Fruit fly (Drosophila melanogaster): ENCODE results near the gene CG3308.

CG3308 gene

DNA sequence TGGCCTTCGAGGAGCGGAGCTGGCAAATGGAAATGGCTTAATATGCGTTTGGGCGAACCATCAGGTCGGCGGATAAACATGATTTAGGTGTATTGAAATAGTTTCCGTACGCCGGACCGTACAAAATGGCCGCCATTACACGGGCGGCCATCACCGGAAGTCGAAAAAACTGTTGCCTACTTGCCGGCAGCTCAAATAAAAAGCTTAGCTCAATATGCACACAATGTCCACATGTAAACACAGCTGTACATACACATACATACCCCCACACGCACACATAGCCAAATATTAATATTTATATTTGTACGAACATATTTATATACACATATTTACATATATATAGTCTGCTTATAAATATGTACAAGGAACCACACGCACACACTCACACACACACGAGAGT lies 10.4 kb downstream of the CG3308 start (continued):
- TF ChIP-seq CG2678 (tag; optimal IDR thresholded peaks at IDR 0.05), result peak; percentile 13
- no peak for TF ChIP-seq CG4854 (GFP tag; optimal IDR thresholded peaks at IDR 0.05)
- no peak for TF ChIP-seq tap (tag; optimal IDR thresholded peaks at IDR 0.05)
- no peak for TF ChIP-seq Sry-δ (GFP tag; optimal IDR thresholded peaks at IDR 0.05)
- TF ChIP-seq bcd (GFP tag; optimal IDR thresholded peaks at IDR 0.05), result peak; percentile 26
- TF ChIP-seq Fer1 (GFP tag; optimal IDR thresholded peaks at IDR 0.05), result peak; percentile 14
- no peak for TF ChIP-seq Abd-B (GFP tag; optimal IDR thresholded peaks at IDR 0.05)
- no peak for TF ChIP-seq kni (GFP tag; optimal IDR thresholded peaks at IDR 0.05)
- no peak for TF ChIP-seq Dad (GFP tag; optimal IDR thresholded peaks at IDR 0.05)
- TF ChIP-seq CrebB (tag; optimal IDR thresholded peaks at IDR 0.05), result no peak
- no peak for TF ChIP-seq Antp (GFP tag; optimal IDR thresholded peaks at IDR 0.05)
- no peak; the same call in 2 of the 3 replicates for TF ChIP-seq Dbx (GFP tag; IDR thresholded peaks at IDR 0.05)
- no peak for TF ChIP-seq CG8281 (tag; optimal IDR thresholded peaks at IDR 0.05)
- TF ChIP-seq CG10565 (GFP tag; optimal IDR thresholded peaks at IDR 0.05), result no peak
- peak; percentile 15 for TF ChIP-seq scrt (GFP tag; optimal IDR thresholded peaks at IDR 0.05)
- peak; percentile 30; the same call in 1 of the 2 replicates for TF ChIP-seq CG11085 (GFP tag; IDR thresholded peaks at IDR 0.05)
- no peak for TF ChIP-seq crc (GFP tag; optimal IDR thresholded peaks at IDR 0.05)
- no peak for TF ChIP-seq lov (optimal IDR thresholded peaks at IDR 0.05)
- TF ChIP-seq lov (GFP tag; IDR thresholded peaks at IDR 0.05), result peak; percentile 56; the same call in 2 of the 3 replicates
- no peak for TF ChIP-seq CG7786 (GFP tag; optimal IDR thresholded peaks at IDR 0.05)
- TF ChIP-seq CG13123 (GFP tag; optimal IDR thresholded peaks at IDR 0.05), result no peak
- peak; percentile 41 for TF ChIP-seq MTF-1 (GFP tag; optimal IDR thresholded peaks at IDR 0.05; ENCODE audit: borderline replicate concordance)
- TF ChIP-seq cg (GFP tag; optimal IDR thresholded peaks at IDR 0.05), result peak; percentile 19
- TF ChIP-seq lilli (GFP tag; optimal IDR thresholded peaks at IDR 0.05), result no peak
- peak; percentile 61; the same call in 1 of the 2 replicates for TF ChIP-seq stc (GFP tag; IDR thresholded peaks at IDR 0.05)
- no peak for TF ChIP-seq CG8089 (GFP tag; optimal IDR thresholded peaks at IDR 0.05)
- TF ChIP-seq CG14050 (GFP tag; IDR thresholded peaks at IDR 0.05), result no peak
- no peak for TF ChIP-seq rib (GFP tag; IDR thresholded peaks at IDR 0.05)
- TF ChIP-seq fd96Cb (tag; optimal IDR thresholded peaks at IDR 0.05), result no peak
- TF ChIP-seq CG31441 (GFP tag; IDR thresholded peaks at IDR 0.05), result 0 out of 2 replicates have a peak, but pooled peaks have one; percentile 11
- no peak for TF ChIP-seq p53 (GFP tag; optimal IDR thresholded peaks at IDR 0.05)
- TF ChIP-seq eyg (GFP tag; optimal IDR thresholded peaks at IDR 0.05), result no peak
- TF ChIP-seq CG11247 (GFP tag; IDR thresholded peaks at IDR 0.05), result peak; percentile 47
- peak; percentile 53; the same call in 2 of the 3 replicates for TF ChIP-seq zfh1 (GFP tag; IDR thresholded peaks at IDR 0.05)
- TF ChIP-seq CG17612 (GFP tag; IDR thresholded peaks at IDR 0.05), result 0 out of 2 replicates have a peak, but pooled peaks have one; percentile 18
- no peak for TF ChIP-seq dpn (GFP tag; optimal IDR thresholded peaks at IDR 0.05)
- peak; percentile 16 for TF ChIP-seq CG18599 (GFP tag; optimal IDR thresholded peaks at IDR 0.05)
- no peak for TF ChIP-seq C15 (GFP tag; IDR thresholded peaks at IDR 0.05)
- peak; percentile 27 for TF ChIP-seq CG33557 (GFP tag; optimal IDR thresholded peaks at IDR 0.05)
- no peak for TF ChIP-seq hkb (optimal IDR thresholded peaks at IDR 0.05)
- TF ChIP-seq hkb (GFP tag; IDR thresholded peaks at IDR 0.05), result peak; percentile 56
- TF ChIP-seq CG15011 (GFP tag; optimal IDR thresholded peaks at IDR 0.05), result peak; percentile 3
- peak; percentile 23 for TF ChIP-seq Lhr (GFP tag; optimal IDR thresholded peaks at IDR 0.05)
- no peak for TF ChIP-seq CG1602 (GFP tag; optimal IDR thresholded peaks at IDR 0.05)
- TF ChIP-seq Mrtf (GFP tag; IDR thresholded peaks at IDR 0.05), result 0 out of 3 replicates have a peak, but pooled peaks have one; percentile 6
- no peak for TF ChIP-seq CG3281 (GFP tag; optimal IDR thresholded peaks at IDR 0.05)
- peak; percentile 43 for TF ChIP-seq Meics (GFP tag; optimal IDR thresholded peaks at IDR 0.05)
- no peak for TF ChIP-seq Sry-β (GFP tag; optimal IDR thresholded peaks at IDR 0.05)
- TF ChIP-seq dati (GFP tag; IDR thresholded peaks at IDR 0.05), result no peak
- TF ChIP-seq HmgZ (tag; optimal IDR thresholded peaks at IDR 0.05), result no peak
- TF ChIP-seq pzg (GFP tag; optimal IDR thresholded peaks at IDR 0.05), result no peak
- no peak for TF ChIP-seq ind (GFP tag; optimal IDR thresholded peaks at IDR 0.05)
